Worm (Caenorhabditis elegans): ENCODE results near the gene F26D10.13.

F26D10.13 gene

ce11 chrIV:17216048-17216447 is 48.6 kb downstream of the F26D10.13 start, which contains the start of gene Y116A8B.1:
Gene Y116A8B.1, plus strand, starts transcription at chrIV:17216348.
- TF ChIP-seq ztf-11 (tag; optimal IDR thresholded peaks at IDR 0.05) (no peak), skn-1 (tag; optimal IDR thresholded peaks at IDR 0.05) (no peak), lsy-2 (tag; optimal IDR thresholded peaks at IDR 0.05) (no peak), alr-1 (tag; optimal IDR thresholded peaks at IDR 0.05) (no peak), gmeb-1 (tag; optimal IDR thresholded peaks at IDR 0.05) (no peak)

- TF ChIP-seq C34F6.9 (tag; optimal IDR thresholded peaks at IDR 0.05), result peak; percentile 22
- TF ChIP-seq unc-55 (GFP tag; optimal IDR thresholded peaks at IDR 0.05), result peak; percentile 48
- TF ChIP-seq lin-13 (GFP tag; optimal IDR thresholded peaks at IDR 0.05), result no peak
These were observed 49.5 kb downstream of the F26D10.13 start for ce11 chrIV:17215070-17215469.
